Fruit fly (Drosophila melanogaster): ENCODE measurements around the gene cact.

The cact gene

dm6 chr2L:16269232-16270134 is 56.5 kb downstream of the cact start (continued):
- TF ChIP-seq odd (GFP tag; optimal IDR thresholded peaks at IDR 0.05) (peak; percentile 93), fd3F (GFP tag; optimal IDR thresholded peaks at IDR 0.05) (no peak), CG7987 (GFP tag; optimal IDR thresholded peaks at IDR 0.05) (peak; percentile 95), bsh (GFP tag; optimal IDR thresholded peaks at IDR 0.05) (peak; percentile 57 to 60), toy (GFP tag; IDR thresholded peaks at IDR 0.05) (no peak), CG6175 (GFP tag; IDR thresholded peaks at IDR 0.05) (no peak), yki (optimal IDR thresholded peaks at IDR 0.05) (peak; percentile 46), pzg (GFP tag; optimal IDR thresholded peaks at IDR 0.05) (peak; percentile 27), Adf1 (GFP tag; IDR thresholded peaks at IDR 0.05) (no peak), grn (GFP tag; optimal IDR thresholded peaks at IDR 0.05) (peak; percentile 38), CG6813 (GFP tag; optimal IDR thresholded peaks at IDR 0.05) (peak; percentile 96), CG32767 (GFP tag; IDR thresholded peaks at IDR 0.05) (no peak), CG7963 (GFP tag; IDR thresholded peaks at IDR 0.05; ENCODE audit: partially characterized antibody) (no peak), CG10565 (GFP tag; optimal IDR thresholded peaks at IDR 0.05) (no peak), gfzf (GFP tag; optimal IDR thresholded peaks at IDR 0.05) (no peak), CG6854 (GFP tag; optimal IDR thresholded peaks at IDR 0.05) (peak; percentile 96), Drgx (GFP tag; IDR thresholded peaks at IDR 0.05) (no peak), vvl (GFP tag; IDR thresholded peaks at IDR 0.05) (no peak), mam (GFP tag; optimal IDR thresholded peaks at IDR 0.05) (no peak), Pdp1 (GFP tag; optimal IDR thresholded peaks at IDR 0.05) (peak in 1 of 2 experiments; percentile 99), jumu (GFP tag; optimal IDR thresholded peaks at IDR 0.05) (no peak), Hr78 (GFP tag; optimal IDR thresholded peaks at IDR 0.05) (peak in 1 of 2 experiments; percentile 13), CG31441 (GFP tag; IDR thresholded peaks at IDR 0.05) (no peak), peb (GFP tag; IDR thresholded peaks at IDR 0.05) (no peak), cg (GFP tag; optimal IDR thresholded peaks at IDR 0.05) (peak; percentile 67), zf30C (GFP tag; optimal IDR thresholded peaks at IDR 0.05) (peak; percentile 58), Ada2b (GFP tag; IDR thresholded peaks at IDR 0.05) (no peak), Antp (GFP tag; optimal IDR thresholded peaks at IDR 0.05) (no peak), Ravus (GFP tag; IDR thresholded peaks at IDR 0.05) (no peak), zfh1 (GFP tag; IDR thresholded peaks at IDR 0.05) (no peak), CG3163 (GFP tag; optimal IDR thresholded peaks at IDR 0.05) (peak; percentile 35), CG43689 (GFP tag; IDR thresholded peaks at IDR 0.05) (no peak), CG2889 (GFP tag; IDR thresholded peaks at IDR 0.05) (no peak), CG12219 (GFP tag; optimal IDR thresholded peaks at IDR 0.05) (peak; percentile 85), CG12391 (tag; optimal IDR thresholded peaks at IDR 0.05) (peak; percentile 73), chn (GFP tag; optimal IDR thresholded peaks at IDR 0.05) (peak; percentile 28), Dip3 (GFP tag; optimal IDR thresholded peaks at IDR 0.05) (no peak), CG10959 (GFP tag; IDR thresholded peaks at IDR 0.05) (no peak), Hsf (GFP tag; optimal IDR thresholded peaks at IDR 0.05) (no peak), CG33213 (GFP tag; optimal IDR thresholded peaks at IDR 0.05) (peak; percentile 22), Poxn (GFP tag; IDR thresholded peaks at IDR 0.05) (no peak), aop (GFP tag; IDR thresholded peaks at IDR 0.05) (no peak), Bgb (GFP tag; IDR thresholded peaks at IDR 0.05; ENCODE audit: partially characterized antibody) (no peak), Atf6 (GFP tag; IDR thresholded peaks at IDR 0.05) (no peak), CG9727 (GFP tag; optimal IDR thresholded peaks at IDR 0.05) (peak; percentile 72), CG13123 (GFP tag; optimal IDR thresholded peaks at IDR 0.05) (no peak), so (GFP tag; IDR thresholded peaks at IDR 0.05) (no peak), Ssrp (tag; optimal IDR thresholded peaks at IDR 0.05) (no peak), CG30020 (tag; optimal IDR thresholded peaks at IDR 0.05) (peak; percentile 35), CG10654 (GFP tag; optimal IDR thresholded peaks at IDR 0.05) (no peak)

All from whole organism, embryonic.